Fruit fly (Drosophila melanogaster): Measurements from ENCODE around the gene Adi1.

Gene Adi1

DNA sequence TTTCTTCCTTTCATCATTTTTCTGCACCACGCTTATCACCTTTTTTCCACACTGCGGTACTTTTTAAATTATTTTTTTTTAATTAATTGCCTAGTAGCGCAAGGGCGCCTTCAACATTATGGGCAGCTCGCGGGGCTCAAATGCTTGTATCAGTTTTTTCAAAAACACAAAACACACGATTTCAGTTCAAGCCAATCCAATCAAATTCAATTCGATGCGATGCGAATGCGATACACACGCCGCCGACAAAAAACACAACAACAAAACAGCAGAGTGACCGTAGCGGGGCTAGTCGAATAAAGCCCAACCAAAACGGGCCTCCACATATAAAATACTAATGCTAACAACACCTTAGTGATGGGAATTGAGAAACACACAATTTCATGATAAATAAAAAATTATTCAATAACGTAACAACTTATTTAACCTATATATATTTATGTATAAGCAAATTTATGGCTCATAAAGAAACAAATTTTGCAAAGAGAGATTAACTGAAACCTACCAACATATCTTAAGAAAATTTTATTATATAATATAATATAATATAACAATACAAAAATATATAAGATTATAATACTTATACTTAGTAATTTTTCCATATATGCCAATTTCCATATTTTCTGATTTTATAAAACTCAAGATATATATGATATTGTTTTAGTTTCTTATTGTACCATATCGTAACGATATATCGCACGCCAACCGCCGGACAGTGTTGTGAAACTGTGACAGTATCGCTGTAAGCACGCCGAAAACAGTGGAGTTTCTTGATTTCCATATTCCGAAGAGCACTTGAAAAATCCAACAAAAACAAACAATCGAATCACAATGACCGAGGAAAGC lies 2.2 kb upstream of the Adi1 start, which contains the start of the genes CG32066 and CG8003 (continued):
- TF ChIP-seq gsb (GFP tag; IDR thresholded peaks at IDR 0.05) = no peak
- TF ChIP-seq CG12769 (tag; optimal IDR thresholded peaks at IDR 0.05) = peak; percentile 8
- no peak for TF ChIP-seq CG31365 (tag; optimal IDR thresholded peaks at IDR 0.05)
- peak; percentile 4 for TF ChIP-seq CG2116 (GFP tag; optimal IDR thresholded peaks at IDR 0.05)
- TF ChIP-seq da (GFP tag; optimal IDR thresholded peaks at IDR 0.05) = no peak
- peak; percentile 57; the same call in 1 of the 2 replicates for TF ChIP-seq sob (GFP tag; IDR thresholded peaks at IDR 0.05)
- no peak for TF ChIP-seq CG7372 (GFP tag; IDR thresholded peaks at IDR 0.05)
- TF ChIP-seq usp (GFP tag; optimal IDR thresholded peaks at IDR 0.05) = no peak
- no peak for TF ChIP-seq cato (GFP tag; optimal IDR thresholded peaks at IDR 0.05; ENCODE audit: borderline replicate concordance)
- TF ChIP-seq Xrp1 (GFP tag; IDR thresholded peaks at IDR 0.05) = no peak
- TF ChIP-seq Kr (GFP tag; optimal IDR thresholded peaks at IDR 0.05) = no peak
- TF ChIP-seq CG14667 (GFP tag; IDR thresholded peaks at IDR 0.05) = no peak
- peak; percentile 91 for TF ChIP-seq Bgb (GFP tag; IDR thresholded peaks at IDR 0.05; ENCODE audit: partially characterized antibody)
- TF ChIP-seq dan (GFP tag; IDR thresholded peaks at IDR 0.05) = no peak
- peak; percentile 61; the same call in 2 of the 4 replicates for TF ChIP-seq chinmo (GFP tag; IDR thresholded peaks at IDR 0.05; ENCODE audit: partially characterized antibody)
- TF ChIP-seq CG11093 (GFP tag; IDR thresholded peaks at IDR 0.05) = no peak
- no peak for TF ChIP-seq Atf3 (GFP tag; optimal IDR thresholded peaks at IDR 0.05)
- TF ChIP-seq CG12744 (GFP tag; optimal IDR thresholded peaks at IDR 0.05) = no peak
- peak; percentile 24 for TF ChIP-seq abd-A (tag; optimal IDR thresholded peaks at IDR 0.05)
- TF ChIP-seq aop (GFP tag; IDR thresholded peaks at IDR 0.05) = no peak
- TF ChIP-seq CG11398 (GFP tag; optimal IDR thresholded peaks at IDR 0.05) = no peak
- no peak for TF ChIP-seq crc (GFP tag; optimal IDR thresholded peaks at IDR 0.05)
- TF ChIP-seq CG12155 (GFP tag; optimal IDR thresholded peaks at IDR 0.05) = no peak
- TF ChIP-seq pnt (GFP tag; optimal IDR thresholded peaks at IDR 0.05) = no peak
- peak; percentile 70 for TF ChIP-seq Nf-YC (tag; optimal IDR thresholded peaks at IDR 0.05)
- TF ChIP-seq Opbp (GFP tag; IDR thresholded peaks at IDR 0.05; ENCODE audit: partially characterized antibody) = peak; percentile 97
- TF ChIP-seq ken (GFP tag; IDR thresholded peaks at IDR 0.05) = peak; percentile 28; the same call in 1 of the 3 replicates
- no peak for TF ChIP-seq insv (GFP tag; optimal IDR thresholded peaks at IDR 0.05)
- TF ChIP-seq twi (tag; optimal IDR thresholded peaks at IDR 0.05) = no peak
- TF ChIP-seq dm (GFP tag; optimal IDR thresholded peaks at IDR 0.05) = peak; percentile 3
- peak; percentile 20 for TF ChIP-seq Mad (GFP tag; optimal IDR thresholded peaks at IDR 0.05)
- TF ChIP-seq Asciz (GFP tag; optimal IDR thresholded peaks at IDR 0.05) = peak; percentile 9
- TF ChIP-seq fd96Cb (tag; optimal IDR thresholded peaks at IDR 0.05) = no peak
- no peak for TF ChIP-seq sc (optimal IDR thresholded peaks at IDR 0.05)
- no peak for TF ChIP-seq sc (GFP tag; optimal IDR thresholded peaks at IDR 0.05)
- TF ChIP-seq CG14014 (GFP tag; IDR thresholded peaks at IDR 0.05) = peak; percentile 41; the same call in 1 of the 2 replicates
- no peak for TF ChIP-seq CG3407 (GFP tag; optimal IDR thresholded peaks at IDR 0.05)
- peak; percentile 67 for TF ChIP-seq CG12659 (GFP tag; optimal IDR thresholded peaks at IDR 0.05)
- TF ChIP-seq Ptx1 (GFP tag; IDR thresholded peaks at IDR 0.05) = 0 out of 2 replicates have a peak, but pooled peaks have one; percentile 35
- TF ChIP-seq Poxn (GFP tag; IDR thresholded peaks at IDR 0.05) = no peak
- TF ChIP-seq nau (GFP tag; optimal IDR thresholded peaks at IDR 0.05) = peak; percentile 27
- no peak for TF ChIP-seq gcm (GFP tag; optimal IDR thresholded peaks at IDR 0.05)
- no peak for TF ChIP-seq sim (GFP tag; IDR thresholded peaks at IDR 0.05)
- peak; percentile 40 for TF ChIP-seq CG9727 (GFP tag; optimal IDR thresholded peaks at IDR 0.05)
- TF ChIP-seq CrebB (tag; optimal IDR thresholded peaks at IDR 0.05) = no peak
- TF ChIP-seq CG15269 (tag; optimal IDR thresholded peaks at IDR 0.05) = peak; percentile 64
- no peak; the same call in 2 of the 3 replicates for TF ChIP-seq B-H1 (GFP tag; IDR thresholded peaks at IDR 0.05)
- no peak for TF ChIP-seq Dfd (GFP tag; optimal IDR thresholded peaks at IDR 0.05)
- peak; percentile 66 for TF ChIP-seq CG9797 (GFP tag; optimal IDR thresholded peaks at IDR 0.05)
- TF ChIP-seq CG4707 (GFP tag; optimal IDR thresholded peaks at IDR 0.05) = peak; percentile 53
